Fruit fly (Drosophila melanogaster) S2 (cell line): ENCODE results near the gene CG14684.

Source experiments
- CG8478 ChIP-seq: fragments of >200 bp; optimal IDR thresholded peaks from 2 replicates; lab custom pipeline; 2018
- CTCF ChIP-seq, 2 experiments: fragments of >200 bp; optimal IDR thresholded peaks; 2 replicates each; lab custom pipeline; 2018

Gene CG14684

dm6 chr3R:10683226-10683625, 23.5 kb upstream of the CG14684 start:
- no peak for TF ChIP-seq CG8478 (lab: Kevin White, UChicago)
- TF ChIP-seq CTCF (optimal IDR thresholded peaks at IDR 0.05; lab: Kevin White, UChicago), result no peak

- TF ChIP-seq CTCF (optimal IDR thresholded peaks at IDR 0.05; lab: Kevin White, UChicago), result no peak
- TF ChIP-seq CG8478 (lab: Kevin White, UChicago), result no peak
These were observed 22.5 kb upstream of the CG14684 start for dm6 chr3R:10684284-10684683.

- TF ChIP-seq CTCF (optimal IDR thresholded peaks at IDR 0.05; lab: Kevin White, UChicago) (no peak), CG8478 (lab: Kevin White, UChicago) (no peak)
These were observed 20.3 kb upstream of the CG14684 start, which contains the start of gene Skel for dm6 chr3R:10686307-10687094. TSS of gene Skel (plus strand) at chr3R:10686943.

dm6 chr3R:10687312-10687711, 19.5 kb upstream of the CG14684 start:
- TF ChIP-seq CTCF (optimal IDR thresholded peaks at IDR 0.05; lab: Kevin White, UChicago), result no peak
- TF ChIP-seq CG8478 (lab: Kevin White, UChicago), result no peak

- no peak for TF ChIP-seq CTCF (optimal IDR thresholded peaks at IDR 0.05; lab: Kevin White, UChicago)
- TF ChIP-seq CG8478 (lab: Kevin White, UChicago), result no peak
These were observed 18.6 kb upstream of the CG14684 start for dm6 chr3R:10688160-10688559.

dm6 chr3R:10688835-10689234, 17.9 kb upstream of the CG14684 start:
- TF ChIP-seq CG8478 (lab: Kevin White, UChicago), result no peak
- TF ChIP-seq CTCF (optimal IDR thresholded peaks at IDR 0.05; lab: Kevin White, UChicago), result no peak

dm6 chr3R:10696371-10696777, 10.4 kb upstream of the CG14684 start, which contains the start of the genes pug, CG14683 and CG46459:
TSS of gene pug (plus strand) at chr3R:10696534.
TSS of gene CG14683 (plus strand) at chr3R:10696647.
TSS of gene CG46459 (plus strand) at chr3R:10696647.
- no peak for TF ChIP-seq CG8478 (lab: Kevin White, UChicago)
- no peak for TF ChIP-seq CTCF (optimal IDR thresholded peaks at IDR 0.05; lab: Kevin White, UChicago)

- TF ChIP-seq CTCF (optimal IDR thresholded peaks at IDR 0.05; lab: Kevin White, UChicago), result no peak
These were observed 7.5 kb upstream of the CG14684 start for dm6 chr3R:10699020-10699951.

- TF ChIP-seq CTCF (optimal IDR thresholded peaks at IDR 0.05; lab: Kevin White, UChicago), result no peak
- TF ChIP-seq CG8478 (lab: Kevin White, UChicago), result no peak
These were observed 6.1 kb upstream of the CG14684 start for dm6 chr3R:10700638-10701037.

- TF ChIP-seq CTCF (optimal IDR thresholded peaks at IDR 0.05; lab: Kevin White, UChicago) (no peak), CG8478 (lab: Kevin White, UChicago) (no peak)
These were observed 1.8 kb upstream of the CG14684 start, which contains the start of gene CG31391 for dm6 chr3R:10704975-10705374. TSS of gene CG31391 (minus strand) at chr3R:10705075.

dm6 chr3R:10708169-10708568, 1.4 kb downstream of the CG14684 start, which contains the start of gene CG31278:
TSS of gene CG31278 (minus strand) at chr3R:10708340.
- TF ChIP-seq CG8478 (lab: Kevin White, UChicago) (no peak), CTCF (optimal IDR thresholded peaks at IDR 0.05; lab: Kevin White, UChicago) (no peak)

- TF ChIP-seq CTCF (optimal IDR thresholded peaks at IDR 0.05; lab: Kevin White, UChicago) (no peak), CG8478 (lab: Kevin White, UChicago) (no peak)
These were observed 2.5 kb downstream of the CG14684 start, which contains the start of gene CG31373 for dm6 chr3R:10709264-10709663. TSS of gene CG31373 (minus strand) at chr3R:10709364.

dm6 chr3R:10711148-10711547, 4.4 kb downstream of the CG14684 start, which contains the start of gene CG14689:
TSS of gene CG14689 (minus strand) at chr3R:10711248.
- TF ChIP-seq CG8478 (lab: Kevin White, UChicago), result no peak
- no peak for TF ChIP-seq CTCF (optimal IDR thresholded peaks at IDR 0.05; lab: Kevin White, UChicago)

- TF ChIP-seq CTCF (optimal IDR thresholded peaks at IDR 0.05; lab: Kevin White, UChicago) (no peak), CG8478 (lab: Kevin White, UChicago) (no peak)
These were observed 7.7 kb downstream of the CG14684 start, which contains the start of gene CG4073 for dm6 chr3R:10714498-10714897. TSS of gene CG4073 (plus strand) at chr3R:10714798.
